Fruit fly (Drosophila melanogaster): ENCODE data around the gene chinmo.

Gene chinmo

dm6 chr2L:1638650-1639549 lies 12.2 kb upstream of the chinmo start (continued):
- TF ChIP-seq Vsx1 (GFP tag; optimal IDR thresholded peaks at IDR 0.05) (peak; percentile 95), CG14050 (GFP tag; IDR thresholded peaks at IDR 0.05) (peak; percentile 97), zen (tag; optimal IDR thresholded peaks at IDR 0.05) (peak; percentile 92), chn (GFP tag; optimal IDR thresholded peaks at IDR 0.05) (peak; percentile 96), CG6272 (GFP tag; IDR thresholded peaks at IDR 0.05) (peak; percentile 97), Rx (GFP tag; IDR thresholded peaks at IDR 0.05) (peak; percentile 94), CG4617 (GFP tag; optimal IDR thresholded peaks at IDR 0.05; ENCODE audit: borderline replicate concordance) (peak; percentile 97), nau (GFP tag; optimal IDR thresholded peaks at IDR 0.05) (peak; percentile 98), CG7963 (GFP tag; IDR thresholded peaks at IDR 0.05; ENCODE audit: partially characterized antibody) (no peak), ro (GFP tag; IDR thresholded peaks at IDR 0.05) (peak; percentile 96), Myb (GFP tag; optimal IDR thresholded peaks at IDR 0.05) (peak; percentile 89), CG2712 (tag; optimal IDR thresholded peaks at IDR 0.05) (peak; percentile 99), D19B (GFP tag; optimal IDR thresholded peaks at IDR 0.05) (peak; percentile 96), vvl (GFP tag; IDR thresholded peaks at IDR 0.05) (peak; percentile 96), Scr (GFP tag; IDR thresholded peaks at IDR 0.05; ENCODE audit: partially characterized antibody) (no peak), CG11695 (GFP tag; IDR thresholded peaks at IDR 0.05) (peak; percentile 99), dan (GFP tag; IDR thresholded peaks at IDR 0.05) (peak; percentile 81), D19A (tag; optimal IDR thresholded peaks at IDR 0.05) (peak; percentile 98), CG12942 (GFP tag; optimal IDR thresholded peaks at IDR 0.05) (peak; percentile 97), Bgb (GFP tag; IDR thresholded peaks at IDR 0.05; ENCODE audit: partially characterized antibody) (no peak), PHDP (tag; optimal IDR thresholded peaks at IDR 0.05) (peak; percentile 99), vnd (GFP tag; IDR thresholded peaks at IDR 0.05; ENCODE audit: partially characterized antibody) (no peak), gcm2 (GFP tag; optimal IDR thresholded peaks at IDR 0.05) (peak; percentile 94), Elba2 (GFP tag; optimal IDR thresholded peaks at IDR 0.05) (no peak), fu2 (GFP tag; optimal IDR thresholded peaks at IDR 0.05) (peak; percentile 96), ems (GFP tag; optimal IDR thresholded peaks at IDR 0.05) (peak; percentile 98), aop (GFP tag; IDR thresholded peaks at IDR 0.05) (0 out of 2 replicates have a peak, but pooled peaks have one; percentile 45), jigr1 (GFP tag; IDR thresholded peaks at IDR 0.05) (peak; percentile 99), slou (GFP tag; optimal IDR thresholded peaks at IDR 0.05) (peak; percentile 99), run (tag; optimal IDR thresholded peaks at IDR 0.05) (peak; percentile 99), nmo (GFP tag; optimal IDR thresholded peaks at IDR 0.05) (peak; percentile 100), hb (GFP tag; IDR thresholded peaks at IDR 0.05; ENCODE audit: partially characterized antibody) (no peak), CG17328 (GFP tag; IDR thresholded peaks at IDR 0.05) (peak; percentile 90), fd102C (GFP tag; optimal IDR thresholded peaks at IDR 0.05) (peak; percentile 6), dmrt11E (tag; optimal IDR thresholded peaks at IDR 0.05) (peak; percentile 63), CG4854 (GFP tag; optimal IDR thresholded peaks at IDR 0.05) (peak; percentile 98), bab2 (GFP tag; optimal IDR thresholded peaks at IDR 0.05) (peak; percentile 99), gsb (GFP tag; IDR thresholded peaks at IDR 0.05) (peak; percentile 99), ato (GFP tag; IDR thresholded peaks at IDR 0.05; ENCODE audit: partially characterized antibody) (no peak), CG3847 (GFP tag; IDR thresholded peaks at IDR 0.05) (peak; percentile 99), Nf-YA (GFP tag; IDR thresholded peaks at IDR 0.05) (peak; percentile 95), lab (GFP tag; optimal IDR thresholded peaks at IDR 0.05) (peak; percentile 99), z (GFP tag; IDR thresholded peaks at IDR 0.05) (no peak), ttk (GFP tag; IDR thresholded peaks at IDR 0.05) (peak; percentile 98), zfh2 (GFP tag; optimal IDR thresholded peaks at IDR 0.05) (peak; percentile 99), knrl (GFP tag; IDR thresholded peaks at IDR 0.05; ENCODE audit: partially characterized antibody) (0 out of 3 replicates have a peak, but pooled peaks have one; percentile 15), CG12659 (GFP tag; optimal IDR thresholded peaks at IDR 0.05) (peak; percentile 100), Dfd (GFP tag; optimal IDR thresholded peaks at IDR 0.05) (peak in 1 of 2 experiments; percentile 97)
